Worm (Caenorhabditis elegans): ENCODE measurements around the gene vmo-1.

ce11 chrV:20509427-20509826, 43.4 kb downstream of the vmo-1 start:
- TF ChIP-seq tbx-37 (GFP tag; conservative IDR thresholded peaks at IDR 0.05) (no peak), hmbx-1 (tag; optimal IDR thresholded peaks at IDR 0.05) (no peak), flt-1 (GFP tag; IDR thresholded peaks at IDR 0.05) (no peak), scrt-1 (GFP tag; IDR thresholded peaks at IDR 0.05) (no peak), ama-1 (optimal IDR thresholded peaks at IDR 0.05) (no peak)

All from whole organism, early embryonic.